Worm (Caenorhabditis elegans): ENCODE results near the gene C18H7.1.

Gene C18H7.1

DNA sequence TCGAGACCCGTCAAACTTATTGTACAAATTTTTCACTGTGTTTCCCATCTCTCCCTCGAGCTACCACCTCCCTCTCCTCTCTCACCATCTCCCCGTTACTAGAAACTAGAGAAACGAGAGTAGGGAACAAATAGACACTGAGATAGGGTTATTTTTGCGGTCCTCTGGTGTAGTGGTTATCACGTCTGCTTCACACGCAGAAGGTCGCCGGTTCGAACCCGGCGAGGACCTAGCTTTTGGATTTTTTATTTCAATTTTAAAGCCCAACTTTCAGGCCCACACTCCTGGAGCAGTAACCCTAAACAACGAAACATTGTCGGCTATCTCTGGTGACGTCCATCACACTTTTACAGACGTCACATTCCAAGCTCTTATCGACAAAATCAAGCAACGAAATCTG, 5.0 kb downstream of the C18H7.1 start (continued):
- no peak for TF ChIP-seq nfya-1 (tag; optimal IDR thresholded peaks at IDR 0.05; ENCODE audit: borderline replicate concordance, insufficient read depth)
- peak; percentile 58 for TF ChIP-seq lin-54 (GFP tag; optimal IDR thresholded peaks at IDR 0.05)
- TF ChIP-seq lin-26 (GFP tag; IDR thresholded peaks at IDR 0.05), result peak; percentile 80
- TF ChIP-seq nhr-27 (tag; optimal IDR thresholded peaks at IDR 0.05), result no peak
- peak; percentile 82 for TF ChIP-seq zim-3 (tag; optimal IDR thresholded peaks at IDR 0.05)
- TF ChIP-seq aptf-2 (GFP tag; conservative IDR thresholded peaks at IDR 0.05), result peak; percentile 20; the same call in 1 of the 2 replicates
- TF ChIP-seq F52B5.7 (tag; optimal IDR thresholded peaks at IDR 0.05), result peak; percentile 38
- TF ChIP-seq akir-1 (GFP tag; optimal IDR thresholded peaks at IDR 0.05), result peak; percentile 29
- no peak for TF ChIP-seq ama-1 (optimal IDR thresholded peaks at IDR 0.05)
- TF ChIP-seq ama-1 (GFP tag; optimal IDR thresholded peaks at IDR 0.05), result peak; percentile 17 to 64
- peak; percentile 50 for TF ChIP-seq die-1 (tag; optimal IDR thresholded peaks at IDR 0.05)
- TF ChIP-seq unc-130 (GFP tag; optimal IDR thresholded peaks at IDR 0.05), result peak; percentile 33
- TF ChIP-seq ztf-26 (tag; optimal IDR thresholded peaks at IDR 0.05), result no peak
- no peak for TF ChIP-seq efl-1 (GFP tag; optimal IDR thresholded peaks at IDR 0.05)
- TF ChIP-seq snpc-1.3 (tag; optimal IDR thresholded peaks at IDR 0.05; ENCODE audit: insufficient read depth), result peak; percentile 32
- TF ChIP-seq snpc-4 (GFP tag; optimal IDR thresholded peaks at IDR 0.05), result peak; percentile 7
- peak in 2 of 4 experiments; percentile 35 to 59 for TF ChIP-seq snpc-4 (tag; optimal IDR thresholded peaks at IDR 0.05)
- peak; percentile 58 for TF ChIP-seq mcd-1 (GFP tag; IDR thresholded peaks at IDR 0.05)
- TF ChIP-seq nhr-120 (GFP tag; IDR thresholded peaks at IDR 0.05), result no peak
- TF ChIP-seq madf-8 (GFP tag; conservative IDR thresholded peaks at IDR 0.05), result no peak
- TF ChIP-seq sptf-2 (GFP tag; optimal IDR thresholded peaks at IDR 0.05), result no peak
- TF ChIP-seq nhr-179 (tag; optimal IDR thresholded peaks at IDR 0.05), result no peak
- TF ChIP-seq nfyb-1 (GFP tag; IDR thresholded peaks at IDR 0.05), result peak; percentile 76; the same call in 1 of the 2 replicates
- TF ChIP-seq ekl-4 (GFP tag; IDR thresholded peaks at IDR 0.05), result peak; percentile 39
- peak; percentile 75 for TF ChIP-seq dox-1 (GFP tag; IDR thresholded peaks at IDR 0.05)
- TF ChIP-seq hrde-1 (tag; optimal IDR thresholded peaks at IDR 0.05; ENCODE audit: borderline replicate concordance), result no peak
- no peak for TF ChIP-seq unc-62 (GFP tag; optimal IDR thresholded peaks at IDR 0.05)
- TF ChIP-seq aptf-3 (GFP tag; IDR thresholded peaks at IDR 0.05), result peak; percentile 82; the same call in 1 of the 2 replicates
- peak; percentile 61 for TF ChIP-seq nhr-90 (tag; optimal IDR thresholded peaks at IDR 0.05)
- TF ChIP-seq xnd-1 (tag; optimal IDR thresholded peaks at IDR 0.05), result no peak
- TF ChIP-seq attf-5 (GFP tag; optimal IDR thresholded peaks at IDR 0.05), result peak; percentile 9
- peak; percentile 44 for TF ChIP-seq madf-10 (tag; optimal IDR thresholded peaks at IDR 0.05)
- peak in 1 of 3 experiments; percentile 65 for TF ChIP-seq lin-35 (GFP tag; optimal IDR thresholded peaks at IDR 0.05)
- TF ChIP-seq dpff-1 (tag; optimal IDR thresholded peaks at IDR 0.05), result no peak
- peak; percentile 13 for TF ChIP-seq mes-4 (tag; optimal IDR thresholded peaks at IDR 0.05)
- TF ChIP-seq Y56A3A.18 (GFP tag; IDR thresholded peaks at IDR 0.05), result 0 out of 2 replicates have a peak, but pooled peaks have one; percentile 60
- peak; percentile 94 for TF ChIP-seq tbp1 (GFP tag; optimal IDR thresholded peaks at IDR 0.05)
- peak; percentile 27; the same call in 1 of the 2 replicates for TF ChIP-seq hmg-20 (GFP tag; IDR thresholded peaks at IDR 0.05)
- peak; percentile 73 for TF ChIP-seq snpc-3.4 (tag; optimal IDR thresholded peaks at IDR 0.05)
- peak; percentile 39 for TF ChIP-seq ztf-18 (tag; optimal IDR thresholded peaks at IDR 0.05)
- peak; percentile 86 for TF ChIP-seq F23B12.7 (tag; optimal IDR thresholded peaks at IDR 0.05; ENCODE audit: insufficient read depth)
- peak; percentile 85 for TF ChIP-seq B0261.1 (tag; optimal IDR thresholded peaks at IDR 0.05)
- peak; percentile 70 for TF ChIP-seq hmg-1.2 (GFP tag; IDR thresholded peaks at IDR 0.05)
- TF ChIP-seq F55B11.4 (tag; optimal IDR thresholded peaks at IDR 0.05; ENCODE audit: borderline replicate concordance, insufficient read depth), result no peak
- TF ChIP-seq gei-17 (GFP tag; optimal IDR thresholded peaks at IDR 0.05), result no peak
- TF ChIP-seq K12H6.12 (tag; optimal IDR thresholded peaks at IDR 0.05), result peak; percentile 13
- TF ChIP-seq cebp-2 (GFP tag; IDR thresholded peaks at IDR 0.05), result no peak
- TF ChIP-seq pbrm-1 (GFP tag; IDR thresholded peaks at IDR 0.05), result peak; percentile 67; the same call in 1 of the 2 replicates
- peak; percentile 83; the same call in 1 of the 2 replicates for TF ChIP-seq ceh-40 (GFP tag; IDR thresholded peaks at IDR 0.05)

Data from whole organism, young adult.